Worm (Caenorhabditis elegans) whole organism, late embryonic: ENCODE measurements around the gene C01G5.7.

Source experiments
- C08G9.2 ChIP-seq: sonication (generic microtip); optimal IDR thresholded peaks from 2 replicates; lab custom pipeline; 2016; ENCODE audit warnings: mild to moderate bottlenecking, missing genetic modification characterization, moderate library complexity, missing compliant biosample characterization
- C38D4.7 ChIP-seq: fragments of 200-800 bp; sonication (Bioruptor generic); optimal IDR thresholded peaks from 2 replicates; lab custom pipeline; 2018; ENCODE audit warnings: mild to moderate bottlenecking, missing genetic modification characterization, moderate library complexity, missing compliant biosample characterization
- K02D7.2 ChIP-seq: sonication (generic microtip); optimal IDR thresholded peaks from 2 replicates; lab custom pipeline; 2017; ENCODE audit warnings: mild to moderate bottlenecking, missing genetic modification characterization, missing compliant biosample characterization
- ahr-1 ChIP-seq: sonication (generic microtip); optimal IDR thresholded peaks from 2 replicates; lab custom pipeline; 2016; ENCODE audit warnings: missing genetic modification characterization, missing compliant biosample characterization
- ama-1 ChIP-seq: fragments of 150-350 bp; optimal IDR thresholded peaks from 2 replicates; lab custom pipeline; 2014
- ceh-18 ChIP-seq: sonication (generic microtip); optimal IDR thresholded peaks from 2 replicates; lab custom pipeline; 2016; ENCODE audit warnings: missing genetic modification characterization, missing compliant biosample characterization
- ceh-30 ChIP-seq: fragments of 150-350 bp; optimal IDR thresholded peaks from 2 replicates; lab custom pipeline; 2014; ENCODE audit warnings: missing biosample characterization, missing genetic modification characterization
- ceh-45 ChIP-seq: fragments of 200-800 bp; sonication (Bioruptor generic); IDR thresholded peaks from 2 replicates; pipeline ENCODE4 v1.3.6; 2022; ENCODE audit warnings: missing genetic modification reagents, missing genetic modification characterization, missing compliant biosample characterization
- ceh-9 ChIP-seq: sonication (generic microtip); optimal IDR thresholded peaks from 2 replicates; lab custom pipeline; 2016; ENCODE audit warnings: mild to moderate bottlenecking, missing genetic modification characterization, inconsistent platforms, missing compliant biosample characterization
- elt-2 ChIP-seq: sonication (generic microtip); optimal IDR thresholded peaks from 2 replicates; lab custom pipeline; 2016; ENCODE audit warnings: missing genetic modification reagents, missing genetic modification characterization, missing compliant biosample characterization
- elt-4 ChIP-seq: sonication (generic microtip); optimal IDR thresholded peaks from 2 replicates; lab custom pipeline; 2016; ENCODE audit warnings: missing genetic modification characterization, missing compliant biosample characterization
- fax-1 ChIP-seq: sonication (generic microtip); optimal IDR thresholded peaks from 2 replicates; lab custom pipeline; 2016; ENCODE audit warnings: missing genotype, missing genetic modification characterization, missing compliant biosample characterization
- fkh-6 ChIP-seq: sonication (generic microtip); optimal IDR thresholded peaks from 2 replicates; lab custom pipeline; 2016; ENCODE audit warnings: missing genetic modification characterization, missing compliant biosample characterization
- gmeb-2 ChIP-seq: sonication (generic microtip); optimal IDR thresholded peaks from 2 replicates; lab custom pipeline; 2016; ENCODE audit warnings: missing genetic modification characterization, inconsistent platforms, missing compliant biosample characterization
- hlh-13 ChIP-seq: fragments of 200-800 bp; sonication (Bioruptor generic); optimal IDR thresholded peaks from 2 replicates; lab custom pipeline; 2018; ENCODE audit warnings: mild to moderate bottlenecking, missing genetic modification characterization, missing compliant biosample characterization
- hlh-15 ChIP-seq: sonication (generic microtip); optimal IDR thresholded peaks from 2 replicates; lab custom pipeline; 2016; ENCODE audit warnings: missing genetic modification characterization, missing compliant biosample characterization
- hlh-6 ChIP-seq: sonication (generic microtip); optimal IDR thresholded peaks from 2 replicates; lab custom pipeline; 2016; ENCODE audit warnings: missing genotype, missing genetic modification characterization, missing compliant biosample characterization
- nfya-1 ChIP-seq: sonication (generic microtip); optimal IDR thresholded peaks from 2 replicates; lab custom pipeline; 2017; ENCODE audit warnings: missing genetic modification characterization, mild to moderate bottlenecking, missing compliant biosample characterization, antibody characterized with exemption, moderate library complexity
- nhr-11 ChIP-seq: fragments of 150-350 bp; optimal IDR thresholded peaks from 2 replicates; lab custom pipeline; 2014; ENCODE audit warnings: missing biosample characterization, missing genetic modification characterization
- odd-2 ChIP-seq: sonication (generic microtip); optimal IDR thresholded peaks from 2 replicates; lab custom pipeline; 2017; ENCODE audit warnings: antibody characterized with exemption, mild to moderate bottlenecking, missing genetic modification characterization, missing compliant biosample characterization
- pag-3 ChIP-seq: sonication (generic microtip); optimal IDR thresholded peaks from 2 replicates; lab custom pipeline; 2016; ENCODE audit warnings: missing compliant biosample characterization, missing genetic modification characterization, borderline replicate concordance
- pat-9 ChIP-seq: fragments of 200-800 bp; sonication (Bioruptor generic); optimal IDR thresholded peaks from 2 replicates; lab custom pipeline; 2018; ENCODE audit warnings: mild to moderate bottlenecking, missing genetic modification characterization, moderate library complexity, missing compliant biosample characterization
- pax-1 ChIP-seq: fragments of 150-350 bp; optimal IDR thresholded peaks from 2 replicates; lab custom pipeline; 2014; ENCODE audit warnings: missing biosample characterization, missing genetic modification characterization
- pros-1 ChIP-seq: fragments of 150-350 bp; optimal IDR thresholded peaks from 2 replicates; lab custom pipeline; 2014; ENCODE audit warnings: missing biosample characterization, missing genetic modification reagents, missing genetic modification characterization
- tbx-7 ChIP-seq: sonication (generic microtip); optimal IDR thresholded peaks from 2 replicates; lab custom pipeline; 2016; ENCODE audit warnings: missing genotype, missing genetic modification characterization, missing compliant biosample characterization
- ttx-3 ChIP-seq: sonication (generic microtip); optimal IDR thresholded peaks from 2 replicates; lab custom pipeline; 2016; ENCODE audit warnings: missing genetic modification reagents, missing genetic modification characterization, missing compliant biosample characterization
- zip-5 ChIP-seq: sonication (generic microtip); optimal IDR thresholded peaks from 2 replicates; lab custom pipeline; 2016; ENCODE audit warnings: missing genetic modification characterization, missing compliant biosample characterization

The C01G5.7 gene

DNA sequence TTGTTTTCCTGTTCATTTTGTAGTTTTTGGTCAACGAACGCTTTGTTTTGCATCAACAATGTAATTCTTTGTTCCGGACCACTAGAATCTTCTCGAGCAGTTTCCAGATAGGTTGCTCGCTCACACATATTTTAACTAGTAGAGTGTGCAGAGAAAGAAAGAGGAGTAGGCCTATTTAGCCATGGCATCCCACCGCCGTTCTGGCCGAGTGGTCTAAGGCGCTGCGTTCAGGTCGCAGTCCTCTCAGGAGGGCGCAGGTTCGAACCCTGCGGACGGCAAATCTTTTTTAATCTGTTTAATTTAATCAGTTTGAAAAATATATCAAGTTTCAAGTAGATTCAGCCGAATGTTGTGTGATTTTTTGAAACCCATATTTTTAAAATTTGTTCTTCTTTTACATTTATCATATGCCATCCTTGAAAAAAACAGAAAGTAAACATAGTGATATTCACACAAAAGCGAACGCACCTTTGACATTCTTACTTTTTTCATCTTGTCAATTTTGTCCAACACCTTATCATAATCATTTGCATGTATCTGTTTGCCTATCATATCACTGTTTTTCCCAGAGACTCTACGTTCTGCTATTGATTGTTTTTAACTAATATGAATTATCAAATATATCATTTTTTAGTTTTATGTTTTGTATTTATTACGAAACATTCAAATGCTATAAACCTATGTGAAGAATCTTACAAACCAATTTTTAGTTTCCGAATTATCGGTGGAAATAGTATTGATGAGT lies 38.8 kb downstream of the C01G5.7 start, which contains the start of gene try-3 (continued):
- TF ChIP-seq pat-9 (tag; lab: Kevin White, UChicago) (peak; percentile 50), elt-4 (tag; lab: Kevin White, UChicago) (no peak), C38D4.7 (GFP tag; lab: Kevin White, UChicago) (peak; percentile 34), zip-5 (tag; lab: Kevin White, UChicago) (peak; percentile 22), hlh-6 (tag; lab: Kevin White, UChicago) (no peak), hlh-13 (GFP tag; lab: Kevin White, UChicago) (peak; percentile 16), elt-2 (tag; lab: Kevin White, UChicago) (peak; percentile 77), ceh-18 (tag; lab: Kevin White, UChicago) (peak; percentile 17), K02D7.2 (tag; lab: Kevin White, UChicago) (peak; percentile 2), ceh-30 (tag; lab: Kevin White, UChicago) (peak; percentile 7)

DNA sequence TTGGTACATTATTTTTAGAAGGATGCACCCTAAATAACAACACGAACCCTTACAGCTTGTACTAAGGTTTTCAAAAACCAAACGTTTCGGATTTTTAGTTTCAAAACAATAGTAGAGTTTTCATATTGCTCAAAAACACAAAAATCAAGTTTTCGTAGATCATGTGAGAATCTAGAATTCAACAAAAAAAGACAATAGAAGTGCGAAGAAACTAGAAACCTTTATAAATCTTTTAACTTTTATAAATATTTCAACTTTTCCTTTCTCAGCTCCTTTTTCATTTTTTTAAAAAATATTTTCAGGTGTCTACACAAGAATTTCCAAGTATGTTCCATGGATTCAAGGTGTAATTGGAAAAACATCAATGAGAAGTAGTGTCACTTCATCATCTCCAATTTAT lies 42.5 kb downstream of the C01G5.7 start, which contains the start of gene best-9:
Gene best-9, plus strand, starts transcription at position 301 of the 400 bp plus-strand sequence.
- no peak for TF ChIP-seq fax-1 (tag; lab: Kevin White, UChicago)
- TF ChIP-seq odd-2 (tag; lab: Kevin White, UChicago), result no peak
- TF ChIP-seq hlh-15 (tag; lab: Kevin White, UChicago), result no peak
- TF ChIP-seq, all 69 proteins: peak for 0

DNA sequence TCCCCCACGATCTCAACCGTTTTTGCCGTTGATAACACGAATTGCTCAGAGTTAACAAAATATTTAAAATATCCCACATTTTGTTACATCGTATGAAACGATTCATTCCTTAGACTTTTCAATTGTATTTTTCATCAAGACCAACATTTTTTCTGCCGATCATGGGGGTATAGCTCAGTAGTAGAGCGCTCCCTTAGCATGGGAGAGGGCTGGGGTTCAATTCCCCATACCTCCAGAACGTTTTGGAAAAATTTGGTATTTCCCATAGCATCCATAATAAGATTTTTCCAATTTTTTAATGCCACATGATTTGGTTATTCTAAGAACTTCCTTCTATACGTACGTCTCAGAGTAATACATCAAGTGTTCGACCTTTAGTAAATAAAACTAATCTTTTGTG lies 44.1 kb downstream of the C01G5.7 start:
- TF ChIP-seq gmeb-2 (tag; lab: Kevin White, UChicago), result no peak
- TF ChIP-seq pax-1 (tag; lab: Kevin White, UChicago), result no peak
- no peak for TF ChIP-seq odd-2 (tag; lab: Kevin White, UChicago)
- TF ChIP-seq ceh-45, result no peak

DNA sequence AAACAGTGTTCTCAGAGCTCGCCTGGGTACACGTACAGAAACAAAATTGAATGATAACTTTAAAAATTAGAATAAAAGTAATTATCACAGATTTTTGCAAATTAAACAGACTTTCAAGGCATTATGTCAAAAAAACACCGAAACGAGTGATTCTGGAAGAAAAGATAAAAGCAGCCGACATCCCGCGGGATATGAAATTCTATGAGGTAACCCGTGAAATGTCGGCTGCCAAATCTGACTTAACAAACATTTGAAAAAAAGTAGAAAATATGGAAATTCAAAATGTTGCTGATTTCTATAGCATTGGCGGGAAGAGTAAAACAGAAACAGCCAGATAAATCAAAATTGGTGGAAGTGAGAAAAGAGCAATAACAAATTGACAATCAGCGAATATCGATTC lies 47.6 kb downstream of the C01G5.7 start:
- TF ChIP-seq pros-1 (tag; lab: Kevin White, UChicago) (no peak), ceh-30 (tag; lab: Kevin White, UChicago) (no peak), ttx-3 (tag; lab: Kevin White, UChicago) (no peak), ceh-9 (tag; lab: Kevin White, UChicago) (no peak), ahr-1 (tag; lab: Kevin White, UChicago) (no peak), elt-4 (tag; lab: Kevin White, UChicago) (no peak), hlh-15 (tag; lab: Kevin White, UChicago) (no peak), ceh-45 (no peak), fkh-6 (tag; lab: Kevin White, UChicago) (no peak), C08G9.2 (no peak), pat-9 (tag; lab: Kevin White, UChicago) (no peak), tbx-7 (no peak), ama-1 (lab: Kevin White, UChicago) (no peak), pax-1 (tag; lab: Kevin White, UChicago) (no peak), pag-3 (tag; lab: Kevin White, UChicago) (no peak), nhr-11 (tag; lab: Kevin White, UChicago) (no peak), K02D7.2 (tag; lab: Kevin White, UChicago) (no peak), nfya-1 (tag; lab: Kevin White, UChicago) (no peak)
